Worm (Caenorhabditis elegans) whole organism, L1 larva: ENCODE measurements around the gene ZK355.2.

Experiments
- ceh-82 ChIP-seq, 3 experiments: fragments of 150-350 bp in 1 of 3; sonication (generic microtip) in 2 of 3; optimal IDR thresholded peaks; 2 replicates each; lab custom pipeline; 2014 to 2017; ENCODE audit warnings: missing biosample characterization in 3 of 3, missing genetic modification characterization in 3 of 3
- nhr-11 ChIP-seq: fragments of 150-350 bp; optimal IDR thresholded peaks from 2 replicates; lab custom pipeline; 2014; ENCODE audit warnings: missing biosample characterization, missing genetic modification characterization
- zag-1 ChIP-seq: fragments of 150-350 bp; optimal IDR thresholded peaks from 2 replicates; lab custom pipeline; 2014; ENCODE audit warnings: missing biosample characterization, missing genetic modification characterization
- ztf-4 ChIP-seq: fragments of 150-350 bp; optimal IDR thresholded peaks from 2 replicates; lab custom pipeline; 2014; ENCODE audit warnings: missing biosample characterization, missing genetic modification characterization

- TF ChIP-seq ztf-4 (tag; lab: Kevin White, UChicago) (no peak), zag-1 (tag; lab: Kevin White, UChicago) (no peak), ceh-82 (tag; optimal IDR thresholded peaks at IDR 0.05; lab: Kevin White, UChicago) (no peak), nhr-11 (no peak)
These were observed 3.8 kb downstream of the ZK355.2 start, which contains the start of the genes ZK355.3 and ZK355.8 for ce11 chrII:2927533-2927932.
